Worm (Caenorhabditis elegans) whole organism, early embryonic: ENCODE results near the gene srw-140.

Experiments
- ama-1 ChIP-seq: fragments of 150-350 bp; optimal IDR thresholded peaks from 2 replicates; lab custom pipeline; 2014
- ceh-36 ChIP-seq: sonication (generic microtip); optimal IDR thresholded peaks from 2 replicates; lab custom pipeline; 2016; ENCODE audit warnings: missing genetic modification characterization, inconsistent platforms, missing compliant biosample characterization
- hmg-4 ChIP-seq: fragments of 200-800 bp; sonication (Bioruptor generic); optimal IDR thresholded peaks from 2 replicates; lab custom pipeline; 2018; ENCODE audit warnings: mild to moderate bottlenecking, missing genetic modification characterization, missing compliant biosample characterization

ce11 chrV:5200188-5200587 is 34.7 kb downstream of the srw-140 start:
- TF ChIP-seq ama-1 (lab: Kevin White, UChicago): no peak
- no peak for TF ChIP-seq ceh-36 (tag; lab: Kevin White, UChicago)
- TF ChIP-seq hmg-4 (GFP tag; lab: Kevin White, UChicago): no peak
